Fruit fly (Drosophila melanogaster) whole organism, prepupa: ENCODE measurements around the gene CG33169.
A peak's percentile ranks its signal among the peaks of the same experiment; 100 is the strongest.

Experiments
- Blimp-1 ChIP-seq: fragments of 200-800 bp; sonication (Bioruptor generic); optimal IDR thresholded peaks from 3 replicates; lab custom pipeline; 2017; ENCODE audit warnings: missing biosample characterization, missing genetic modification characterization, mild to moderate bottlenecking, moderate library complexity, missing genetic modification reagents
- CG10631 ChIP-seq: fragments of 200-800 bp; sonication (Bioruptor generic); optimal IDR thresholded peaks from 2 replicates; lab custom pipeline; 2016; ENCODE audit warnings: missing biosample characterization, missing genetic modification characterization
- CG10669 ChIP-seq: fragments of 200-800 bp; sonication (Bioruptor generic); optimal IDR thresholded peaks from 3 replicates; lab custom pipeline; 2018; ENCODE audit warnings: missing biosample characterization, mild to moderate bottlenecking, missing genetic modification characterization, moderate library complexity
- CG11294 ChIP-seq: fragments of 200-800 bp; sonication (Bioruptor generic); IDR thresholded peaks from 2 replicates; pipeline ENCODE4 v1.3.6; 2022; ENCODE audit warnings: missing biosample characterization, missing genetic modification characterization
- CG11762 ChIP-seq: fragments of 200-800 bp; sonication (Bioruptor generic); optimal IDR thresholded peaks from 3 replicates; lab custom pipeline; 2016; ENCODE audit warnings: missing biosample characterization, missing genetic modification characterization; ENCODE audit not compliant: insufficient read depth
- CG15336 ChIP-seq: fragments of 200-800 bp; sonication (Bioruptor generic); IDR thresholded peaks from 2 replicates; pipeline ENCODE4 v1.3.6; 2022; ENCODE audit warnings: missing biosample characterization, missing genetic modification characterization
- CG1621 ChIP-seq: fragments of 200-800 bp; sonication (Bioruptor generic); optimal IDR thresholded peaks from 3 replicates; lab custom pipeline; 2018; ENCODE audit warnings: missing biosample characterization, mild to moderate bottlenecking, missing genetic modification characterization
- CG16779 ChIP-seq: fragments of 200-800 bp; sonication (Bioruptor generic); optimal IDR thresholded peaks from 3 replicates; lab custom pipeline; 2017; ENCODE audit warnings: missing biosample characterization, mild to moderate bottlenecking, missing genetic modification characterization
- CG3032 ChIP-seq: fragments of 200-800 bp; optimal IDR thresholded peaks from 2 replicates; lab custom pipeline; 2019; ENCODE audit warnings: missing biosample characterization, mild to moderate bottlenecking, missing genetic modification characterization, moderate library complexity
- CG31627 ChIP-seq: fragments of 200-800 bp; sonication (Bioruptor generic); optimal IDR thresholded peaks from 3 replicates; lab custom pipeline; 2016; ENCODE audit warnings: missing biosample characterization, missing genetic modification characterization
- CG32006 ChIP-seq: fragments of 200-800 bp; sonication (Bioruptor generic); optimal IDR thresholded peaks from 3 replicates; lab custom pipeline; 2017; ENCODE audit warnings: missing biosample characterization, mild to moderate bottlenecking, missing genetic modification characterization
- CG34406 ChIP-seq: fragments of 200-800 bp; sonication (Bioruptor generic); optimal IDR thresholded peaks from 3 replicates; lab custom pipeline; 2016; ENCODE audit warnings: missing biosample characterization, missing genetic modification characterization
- CG3919 ChIP-seq: fragments of 200-800 bp; sonication (Bioruptor generic); optimal IDR thresholded peaks from 3 replicates; lab custom pipeline; 2016; ENCODE audit warnings: missing biosample characterization, missing genetic modification characterization
- CG4318 ChIP-seq: fragments of 200-800 bp; sonication (Bioruptor generic); optimal IDR thresholded peaks from 3 replicates; lab custom pipeline; 2017; ENCODE audit warnings: missing biosample characterization, mild to moderate bottlenecking, missing genetic modification characterization
- CG6163 ChIP-seq: fragments of 200-800 bp; sonication (Bioruptor generic); IDR thresholded peaks from 3 replicates; pipeline ENCODE4 v1.3.6; 2022; ENCODE audit warnings: missing biosample characterization, missing genetic modification characterization
- CG6792 ChIP-seq: fragments of 200-800 bp; sonication (Bioruptor generic); optimal IDR thresholded peaks from 3 replicates; lab custom pipeline; 2016; ENCODE audit warnings: missing biosample characterization, missing genetic modification characterization
- CG6808 ChIP-seq: fragments of 200-800 bp; sonication (Bioruptor generic); optimal IDR thresholded peaks from 3 replicates; lab custom pipeline; 2017; ENCODE audit warnings: missing biosample characterization, missing genetic modification characterization, mild to moderate bottlenecking, moderate library complexity, missing genetic modification reagents
- CG6854 ChIP-seq: fragments of 200-800 bp; sonication (Bioruptor generic); optimal IDR thresholded peaks from 2 replicates; lab custom pipeline; 2017; ENCODE audit warnings: missing biosample characterization, mild to moderate bottlenecking, missing genetic modification characterization
- CG7368 ChIP-seq: fragments of 200-800 bp; sonication (Bioruptor generic); optimal IDR thresholded peaks from 3 replicates; lab custom pipeline; 2016; ENCODE audit warnings: missing biosample characterization, missing genetic modification characterization
- CG8119 ChIP-seq: fragments of 200-800 bp; sonication (Bioruptor generic); IDR thresholded peaks from 3 replicates; pipeline ENCODE4 v1.3.6; 2022; ENCODE audit warnings: missing biosample characterization, missing genetic modification characterization
- CG8632 ChIP-seq: fragments of 200-800 bp; sonication (Bioruptor generic); optimal IDR thresholded peaks from 3 replicates; lab custom pipeline; 2016; ENCODE audit warnings: missing biosample characterization, missing genetic modification characterization
- CG9139 ChIP-seq: fragments of 200-800 bp; sonication (Bioruptor generic); optimal IDR thresholded peaks from 3 replicates; lab custom pipeline; 2017; ENCODE audit warnings: missing biosample characterization, mild to moderate bottlenecking, missing genetic modification characterization
- Eip75B ChIP-seq: fragments of 200-800 bp; sonication (Bioruptor generic); optimal IDR thresholded peaks from 3 replicates; lab custom pipeline; 2016; ENCODE audit warnings: missing biosample characterization, missing genetic modification characterization
- Eip78C ChIP-seq: fragments of 200-800 bp; sonication (Bioruptor generic); peaks from one replicate; lab custom pipeline; 2016; ENCODE audit warnings: missing biosample characterization, missing genetic modification characterization
- Ets21C ChIP-seq: fragments of 200-800 bp; sonication (Bioruptor generic); optimal IDR thresholded peaks from 3 replicates; lab custom pipeline; 2016; ENCODE audit warnings: missing biosample characterization, missing genetic modification characterization
- Ets96B ChIP-seq: fragments of 200-800 bp; optimal IDR thresholded peaks from 2 replicates; lab custom pipeline; 2019; ENCODE audit warnings: missing biosample characterization, mild to moderate bottlenecking, missing genetic modification characterization, moderate library complexity
- Gug ChIP-seq: fragments of 200-800 bp; sonication (Bioruptor generic); IDR thresholded peaks from 2 replicates; pipeline ENCODE4 v1.3.6; 2022; ENCODE audit warnings: missing biosample characterization, missing genetic modification characterization
- Hr38 ChIP-seq: sonication (Bioruptor generic); optimal IDR thresholded peaks from 2 replicates; lab custom pipeline; 2016; ENCODE audit warnings: missing biosample characterization, missing genetic modification characterization
- Hr39 ChIP-seq: fragments of 200-800 bp; sonication (Bioruptor generic); optimal IDR thresholded peaks from 2 replicates; lab custom pipeline; 2016; ENCODE audit warnings: missing biosample characterization, missing genetic modification characterization
- Hr4 ChIP-seq: fragments of 200-800 bp; sonication (Bioruptor generic); optimal IDR thresholded peaks from 3 replicates; lab custom pipeline; 2016; ENCODE audit warnings: missing biosample characterization, missing genetic modification characterization
- Lpt ChIP-seq: fragments of 200-800 bp; sonication (Bioruptor generic); optimal IDR thresholded peaks from 3 replicates; lab custom pipeline; 2016; ENCODE audit warnings: missing biosample characterization, missing genetic modification characterization
- OdsH ChIP-seq: fragments of 200-800 bp; sonication (Bioruptor generic); optimal IDR thresholded peaks from 3 replicates; lab custom pipeline; 2016; ENCODE audit warnings: missing biosample characterization, missing genetic modification characterization
- Smox ChIP-seq: fragments of 200-800 bp; sonication (Bioruptor generic); optimal IDR thresholded peaks from 3 replicates; lab custom pipeline; 2016; ENCODE audit warnings: missing biosample characterization, missing genetic modification characterization
- Sox102F ChIP-seq: fragments of 200-800 bp; sonication (Bioruptor generic); optimal IDR thresholded peaks from 2 replicates; lab custom pipeline; 2016; ENCODE audit warnings: missing biosample characterization, mild to moderate bottlenecking, missing genetic modification characterization
- Sox14 ChIP-seq: fragments of 200-800 bp; sonication (Bioruptor generic); optimal IDR thresholded peaks from 3 replicates; lab custom pipeline; 2016; ENCODE audit warnings: missing biosample characterization, missing genetic modification characterization
- Sox15 ChIP-seq: fragments of 200-800 bp; sonication (Bioruptor generic); optimal IDR thresholded peaks from 3 replicates; lab custom pipeline; 2016; ENCODE audit warnings: missing biosample characterization, missing genetic modification characterization
- cyc ChIP-seq: fragments of 200-800 bp; sonication (Bioruptor generic); optimal IDR thresholded peaks from 3 replicates; lab custom pipeline; 2016; ENCODE audit warnings: missing biosample characterization, missing genetic modification characterization
- dac ChIP-seq: fragments of 200-800 bp; sonication (Bioruptor generic); optimal IDR thresholded peaks from 2 replicates; lab custom pipeline; 2017; ENCODE audit warnings: missing biosample characterization, mild to moderate bottlenecking, missing genetic modification characterization
- eg ChIP-seq: fragments of 200-800 bp; sonication (Bioruptor generic); IDR thresholded peaks from 3 replicates; pipeline ENCODE4 v1.3.6; 2022; ENCODE audit warnings: missing biosample characterization, missing genetic modification characterization
- fd85E ChIP-seq: fragments of 200-800 bp; sonication (Bioruptor generic); optimal IDR thresholded peaks from 3 replicates; lab custom pipeline; 2016; ENCODE audit warnings: missing biosample characterization, missing genetic modification characterization
- lz ChIP-seq: fragments of 200-800 bp; sonication (Bioruptor generic); optimal IDR thresholded peaks from 3 replicates; lab custom pipeline; 2016; ENCODE audit warnings: missing biosample characterization, missing genetic modification characterization
- net ChIP-seq: fragments of 200-800 bp; sonication (Bioruptor generic); optimal IDR thresholded peaks from 3 replicates; lab custom pipeline; 2016; ENCODE audit warnings: missing biosample characterization, missing genetic modification characterization
- salr ChIP-seq, 2 experiments: fragments of 200-800 bp; sonication (Bioruptor generic); optimal IDR thresholded peaks; 3 replicates each; lab custom pipeline; 2016 to 2018; ENCODE audit warnings: missing biosample characterization in 2 of 2, missing genetic modification characterization in 2 of 2, mild to moderate bottlenecking in 1 of 2
- ss ChIP-seq, 2 experiments: fragments of 200-800 bp; sonication (Bioruptor generic); optimal IDR thresholded peaks; 2 replicates in 1 of 2; 3 replicates in 1 of 2; lab custom pipeline; 2017 to 2018; ENCODE audit warnings: mild to moderate bottlenecking in 2 of 2, missing biosample characterization in 2 of 2, missing genetic modification characterization in 2 of 2, moderate library complexity in 1 of 2
- svp ChIP-seq: fragments of 200-800 bp; sonication (Bioruptor generic); peaks from one replicate; lab custom pipeline; 2016; ENCODE audit warnings: missing biosample characterization, missing genetic modification characterization
- topi ChIP-seq: fragments of 200-800 bp; sonication (Bioruptor generic); optimal IDR thresholded peaks from 3 replicates; lab custom pipeline; 2016; ENCODE audit warnings: missing biosample characterization, missing genetic modification characterization

The CG33169 gene

dm6 chr3L:22901612-22902011 is 37.9 kb downstream of the CG33169 start, which contains the start of gene BoYb:
Gene BoYb, plus strand, starts transcription at chr3L:22901912.
- TF ChIP-seq CG6854 (GFP tag; lab: Kevin White, UChicago) (no peak), CG6808 (GFP tag; lab: Kevin White, UChicago) (no peak), Hr39 (GFP tag; lab: Kevin White, UChicago) (no peak), Lpt (GFP tag; lab: Kevin White, UChicago) (no peak), CG8119 (GFP tag; lab: Robert Waterston, UW) (no peak), Eip78C (GFP tag; lab: Kevin White, UChicago) (no peak), Sox15 (GFP tag; lab: Kevin White, UChicago) (no peak), Gug (GFP tag; lab: Robert Waterston, UW) (no peak), eg (GFP tag; lab: Robert Waterston, UW) (no peak), CG10631 (GFP tag; lab: Kevin White, UChicago) (no peak), cyc (no peak), CG6792 (no peak), CG3032 (tag; lab: Kevin White, UChicago) (no peak), salr (GFP tag; optimal IDR thresholded peaks at IDR 0.05; lab: Kevin White, UChicago) (no peak), CG31627 (GFP tag; lab: Kevin White, UChicago) (no peak), CG11294 (GFP tag; lab: Robert Waterston, UW) (no peak), Sox14 (GFP tag; lab: Kevin White, UChicago) (no peak), CG10669 (no peak), CG11762 (GFP tag; lab: Kevin White, UChicago) (no peak)

- TF ChIP-seq CG6163 (GFP tag; lab: Robert Waterston, UW) (0 out of 3 replicates have a peak, but pooled peaks have one; percentile 9), Hr4 (GFP tag; lab: Kevin White, UChicago) (no peak), Smox (GFP tag; lab: Kevin White, UChicago) (no peak), svp (peak; percentile 70), cyc (no peak), Eip78C (GFP tag; lab: Kevin White, UChicago) (peak; percentile 69)
Measured at dm6 chr3L:22909325-22909904, 45.8 kb downstream of the CG33169 start.

- no peak for TF ChIP-seq Ets21C
- TF ChIP-seq Hr4 (GFP tag; lab: Kevin White, UChicago): no peak
- peak; percentile 65 for TF ChIP-seq CG3032 (tag; lab: Kevin White, UChicago)
- TF ChIP-seq Hr38 (GFP tag; lab: Kevin White, UChicago): no peak
- TF ChIP-seq CG10631 (GFP tag; lab: Kevin White, UChicago): peak; percentile 61
- no peak for TF ChIP-seq fd85E (GFP tag; lab: Kevin White, UChicago)
- TF ChIP-seq topi (GFP tag; lab: Kevin White, UChicago): peak; percentile 16
- 0 out of 3 replicates have a peak, but pooled peaks have one; percentile 34 for TF ChIP-seq eg (GFP tag; lab: Robert Waterston, UW)
- TF ChIP-seq CG6854 (GFP tag; lab: Kevin White, UChicago): no peak
- peak; percentile 18 for TF ChIP-seq Blimp-1 (GFP tag; lab: Kevin White, UChicago)
- TF ChIP-seq CG16779 (tag; lab: Kevin White, UChicago): peak; percentile 47
- TF ChIP-seq Smox (GFP tag; lab: Kevin White, UChicago): no peak
- TF ChIP-seq CG34406 (GFP tag; lab: Kevin White, UChicago): peak; percentile 49
- TF ChIP-seq net (GFP tag; lab: Kevin White, UChicago): no peak
- peak; percentile 29 for TF ChIP-seq OdsH
- TF ChIP-seq CG8632: peak; percentile 37
- peak; percentile 27 for TF ChIP-seq Hr39 (GFP tag; lab: Kevin White, UChicago)
- TF ChIP-seq CG9139 (GFP tag; lab: Kevin White, UChicago): no peak
- no peak for TF ChIP-seq CG7368 (GFP tag; lab: Kevin White, UChicago)
- no peak for TF ChIP-seq CG15336
- TF ChIP-seq CG31627 (GFP tag; lab: Kevin White, UChicago): no peak
- TF ChIP-seq ss (GFP tag; optimal IDR thresholded peaks at IDR 0.05; lab: Kevin White, UChicago): peak; percentile 37 to 55
- TF ChIP-seq dac (GFP tag; lab: Kevin White, UChicago): no peak
- TF ChIP-seq Sox15 (GFP tag; lab: Kevin White, UChicago): peak; percentile 3
- TF ChIP-seq CG32006 (GFP tag; lab: Kevin White, UChicago): peak; percentile 78
- TF ChIP-seq CG1621 (tag; lab: Kevin White, UChicago): peak; percentile 15
- TF ChIP-seq Sox102F: no peak
- TF ChIP-seq CG3919: peak; percentile 17
- no peak for TF ChIP-seq Eip75B (GFP tag; lab: Kevin White, UChicago)
- TF ChIP-seq Gug (GFP tag; lab: Robert Waterston, UW): no peak
- peak; percentile 13 for TF ChIP-seq lz
- peak; percentile 54 for TF ChIP-seq CG4318
- TF ChIP-seq Ets96B: peak; percentile 57
Measured at dm6 chr3L:22909914-22910541, 46.4 kb downstream of the CG33169 start, which contains the start of gene CG12768. Gene CG12768, plus strand, starts transcription at chr3L:22910491.
